Worm (Caenorhabditis elegans): ENCODE results near the gene spex-3.

spex-3 gene

ce11 chrIII:1743488-1744020, 41.3 kb upstream of the spex-3 start:
- TF ChIP-seq aha-1 (tag) = peak; percentile 51
- no peak for TF ChIP-seq nhr-42 (GFP tag; IDR thresholded peaks at IDR 0.05)

- TF ChIP-seq nhr-76 (tag; optimal IDR thresholded peaks at IDR 0.05) (no peak), fos-1 (tag; optimal IDR thresholded peaks at IDR 0.05) (no peak), lin-29 (GFP tag; IDR thresholded peaks at IDR 0.05) (no peak), D1046.2 (GFP tag; IDR thresholded peaks at IDR 0.05) (0 out of 2 replicates have a peak, but pooled peaks have one; percentile 32), attf-4 (tag; optimal IDR thresholded peaks at IDR 0.05) (no peak), Y75B8A.6 (GFP tag; IDR thresholded peaks at IDR 0.05) (no peak), set-16 (GFP tag; IDR thresholded peaks at IDR 0.05) (peak; percentile 33), egl-43 (GFP tag; IDR thresholded peaks at IDR 0.05) (peak; percentile 75), lim-7 (GFP tag; IDR thresholded peaks at IDR 0.05) (peak; percentile 66; the same call in 1 of the 2 replicates), daf-12 (tag; optimal IDR thresholded peaks at IDR 0.05) (no peak), F49E8.2 (tag; optimal IDR thresholded peaks at IDR 0.05; ENCODE audit: borderline replicate concordance) (no peak), gei-8 (GFP tag; optimal IDR thresholded peaks at IDR 0.05) (no peak), mdl-1 (tag; optimal IDR thresholded peaks at IDR 0.05) (no peak), daf-16 (GFP tag; optimal IDR thresholded peaks at IDR 0.05) (no peak), daf-16 (tag; optimal IDR thresholded peaks at IDR 0.05) (peak; percentile 25), tra-1 (GFP tag; IDR thresholded peaks at IDR 0.05) (peak; percentile 16; the same call in 1 of the 2 replicates), zip-11 (GFP tag; IDR thresholded peaks at IDR 0.05) (no peak), Y48G9A.11 (GFP tag; IDR thresholded peaks at IDR 0.05) (no peak), unc-39 (tag; optimal IDR thresholded peaks at IDR 0.05) (no peak), sdz-12 (GFP tag; optimal IDR thresholded peaks at IDR 0.05) (no peak), ceh-82 (tag; optimal IDR thresholded peaks at IDR 0.05) (no peak), aha-1 (tag) (peak; percentile 73), dve-1 (tag; optimal IDR thresholded peaks at IDR 0.05; ENCODE audit: insufficient read depth) (no peak), lsy-2 (tag; optimal IDR thresholded peaks at IDR 0.05) (no peak), nhr-77 (tag; optimal IDR thresholded peaks at IDR 0.05) (no peak), lin-1 (GFP tag; IDR thresholded peaks at IDR 0.05) (no peak), duxl-1 (tag; optimal IDR thresholded peaks at IDR 0.05; ENCODE audit: poor library complexity) (no peak), pha-4 (GFP tag; IDR thresholded peaks at IDR 0.05) (0 out of 2 replicates have a peak, but pooled peaks have one; percentile 21), pha-4 (tag; optimal IDR thresholded peaks at IDR 0.05) (no peak), ama-1 (optimal IDR thresholded peaks at IDR 0.05) (no peak), madf-5 (GFP tag; IDR thresholded peaks at IDR 0.05) (no peak), T26A8.4 (GFP tag; IDR thresholded peaks at IDR 0.05) (no peak), aly-2 (tag; optimal IDR thresholded peaks at IDR 0.05) (no peak), T20F7.1 (GFP tag; optimal IDR thresholded peaks at IDR 0.05) (no peak), php-3 (GFP tag; IDR thresholded peaks at IDR 0.05) (no peak), snpc-1.2 (GFP tag; IDR thresholded peaks at IDR 0.05) (no peak), F10B5.3 (tag; optimal IDR thresholded peaks at IDR 0.05) (no peak), nhr-6 (tag; optimal IDR thresholded peaks at IDR 0.05) (no peak), ztf-11 (tag; optimal IDR thresholded peaks at IDR 0.05) (no peak), nhr-237 (tag; optimal IDR thresholded peaks at IDR 0.05) (no peak), ceh-20 (GFP tag; IDR thresholded peaks at IDR 0.05) (no peak), R02D3.7 (tag; optimal IDR thresholded peaks at IDR 0.05) (no peak), vab-7 (GFP tag; IDR thresholded peaks at IDR 0.05) (peak; percentile 29; the same call in 1 of the 2 replicates), nhr-11 (tag; optimal IDR thresholded peaks at IDR 0.05) (no peak), ZK546.5 (tag; optimal IDR thresholded peaks at IDR 0.05) (no peak), mxl-3 (GFP tag; optimal IDR thresholded peaks at IDR 0.05) (no peak), dmd-8 (GFP tag; IDR thresholded peaks at IDR 0.05) (no peak), jun-1 (tag; optimal IDR thresholded peaks at IDR 0.05) (no peak), mes-2 (tag; optimal IDR thresholded peaks at IDR 0.05; ENCODE audit: poor library complexity, severe bottlenecking) (peak; percentile 34), lin-38 (GFP tag; IDR thresholded peaks at IDR 0.05) (peak; percentile 45)
These were observed 40.8 kb upstream of the spex-3 start for ce11 chrIII:1743081-1743480.

Data from whole organism, L4 larva.